Worm (Caenorhabditis elegans) whole organism, midembryonic: Measurements from ENCODE around the gene rsa-2.

Experiments used
- T22C8.4 ChIP-seq: fragments of 200-800 bp; sonication (Bioruptor generic); IDR thresholded peaks from 2 replicates; pipeline ENCODE4 v1.3.6; 2022; ENCODE audit warnings: missing genetic modification characterization, missing compliant biosample characterization
- cog-1 ChIP-seq: sonication (generic microtip); optimal IDR thresholded peaks from 2 replicates; lab custom pipeline; 2016; ENCODE audit warnings: missing genetic modification characterization, missing compliant biosample characterization
- flt-1 ChIP-seq: fragments of 200-800 bp; sonication (Bioruptor generic); IDR thresholded peaks from 2 replicates; pipeline ENCODE4 v1.3.6; 2022; ENCODE audit warnings: missing genetic modification characterization, missing compliant biosample characterization
- klf-2 ChIP-seq: fragments of 200-800 bp; sonication (Bioruptor generic); conservative IDR thresholded peaks from 2 replicates; pipeline ENCODE4 v1.3.6; 2022; ENCODE audit warnings: missing genetic modification reagents, missing genetic modification characterization, missing compliant biosample characterization
- ref-1 ChIP-seq: fragments of 200-800 bp; sonication (Bioruptor generic); conservative IDR thresholded peaks from 2 replicates; pipeline ENCODE4 v1.3.6; 2022; ENCODE audit warnings: missing genetic modification reagents, missing genetic modification characterization, missing compliant biosample characterization
- tab-1 ChIP-seq: fragments of 200-800 bp; sonication (Bioruptor generic); IDR thresholded peaks from 2 replicates; pipeline ENCODE4 v1.3.6; 2022; ENCODE audit warnings: missing genetic modification characterization, missing compliant biosample characterization
- ztf-23 ChIP-seq: fragments of 200-800 bp; sonication (Bioruptor generic); IDR thresholded peaks from 2 replicates; pipeline ENCODE4 v1.3.6; 2022; ENCODE audit warnings: missing genetic modification reagents, missing genetic modification characterization, missing compliant biosample characterization
- ztf-29 ChIP-seq: fragments of 200-800 bp; sonication (Bioruptor generic); IDR thresholded peaks from 2 replicates; pipeline ENCODE4 v1.3.6; 2022; ENCODE audit warnings: missing genetic modification reagents, missing genetic modification characterization, missing compliant biosample characterization

DNA sequence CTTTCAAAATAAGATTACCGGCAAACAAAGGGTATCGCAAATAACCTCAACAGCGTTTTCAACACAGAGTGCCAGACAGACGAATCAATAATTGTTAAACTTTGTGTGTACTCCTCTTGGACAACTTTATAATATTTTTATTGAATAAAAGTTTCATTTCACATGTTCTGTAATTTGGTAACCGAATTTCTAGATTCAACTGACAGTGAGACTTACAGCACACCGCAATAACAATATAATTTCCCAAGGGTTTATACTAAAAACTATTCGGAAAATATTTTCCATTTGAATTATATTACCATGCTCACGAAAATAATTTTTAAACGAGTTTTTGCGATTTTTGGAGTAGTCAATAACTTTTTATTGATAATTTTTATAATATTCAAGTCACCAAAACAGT is 14.1 kb downstream of the rsa-2 start, which contains the start of gene str-246:
- TF ChIP-seq flt-1 (no peak), klf-2 (no peak), T22C8.4 (GFP tag; lab: Robert Waterston, UW) (no peak), tab-1 (GFP tag; lab: Robert Waterston, UW) (no peak), ztf-29 (GFP tag; lab: Robert Waterston, UW) (no peak), ref-1 (no peak), ztf-23 (no peak), cog-1 (tag; lab: Kevin White, UChicago) (no peak)
